Fruit fly (Drosophila melanogaster): Measurements from ENCODE around the gene CG9399.

DNA sequence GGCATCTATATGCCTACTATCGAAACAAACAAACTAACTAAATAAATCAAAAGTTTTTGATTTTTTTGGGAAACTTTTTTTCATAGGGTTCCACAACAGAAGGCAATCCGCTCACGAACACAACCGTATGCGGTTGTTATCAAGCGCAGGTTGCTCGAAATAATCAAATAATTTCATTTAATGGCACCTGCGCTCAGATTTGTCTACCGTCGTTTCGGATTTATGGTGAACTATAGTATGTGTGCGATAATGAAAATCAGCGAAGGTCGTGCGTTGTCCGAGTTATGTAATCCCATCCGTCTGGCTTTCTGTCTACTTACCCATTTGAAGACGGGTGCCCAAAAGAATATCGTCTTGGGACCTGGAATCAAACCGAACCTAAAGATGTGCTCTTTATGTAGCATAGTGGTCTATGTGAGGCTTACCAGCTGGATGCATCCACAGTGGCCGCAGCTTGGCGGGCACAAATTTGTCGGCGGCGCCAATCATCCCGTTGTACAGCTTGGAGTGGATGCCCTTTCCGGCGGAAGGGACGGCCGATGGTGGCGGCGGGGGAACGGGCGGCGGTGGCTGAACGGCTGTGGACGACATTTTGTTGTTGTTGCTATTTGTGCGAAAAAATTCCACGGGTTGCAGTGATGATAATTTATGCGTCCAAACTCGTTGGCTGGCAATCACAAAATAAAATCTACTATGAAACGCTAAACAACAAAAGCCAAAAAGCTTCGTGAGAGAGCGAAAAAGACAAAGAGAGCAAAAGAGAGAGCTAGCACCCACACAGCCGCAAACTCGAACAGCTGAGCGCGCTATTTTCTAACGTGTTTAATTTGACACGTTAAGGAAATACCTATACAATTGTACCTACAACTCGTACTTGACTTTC, 841 bp downstream of the CG9399 start:
- TF ChIP-seq nerfin-2 (GFP tag; IDR thresholded peaks at IDR 0.05; ENCODE audit: partially characterized antibody) (no peak), MTF-1 (GFP tag; optimal IDR thresholded peaks at IDR 0.05; ENCODE audit: borderline replicate concordance) (no peak), CG13624 (GFP tag; optimal IDR thresholded peaks at IDR 0.05) (no peak), CG31224 (GFP tag; IDR thresholded peaks at IDR 0.05) (no peak), CG12942 (GFP tag; optimal IDR thresholded peaks at IDR 0.05) (no peak), Side (GFP tag; optimal IDR thresholded peaks at IDR 0.05) (no peak), Sox102F (GFP tag; optimal IDR thresholded peaks at IDR 0.05) (no peak), CG9727 (GFP tag; optimal IDR thresholded peaks at IDR 0.05) (no peak), wdn (GFP tag; IDR thresholded peaks at IDR 0.05) (no peak), kay (GFP tag; optimal IDR thresholded peaks at IDR 0.05) (no peak), Mad (GFP tag; optimal IDR thresholded peaks at IDR 0.05) (no peak), CG4707 (GFP tag; optimal IDR thresholded peaks at IDR 0.05) (peak; percentile 3), HLH3B (GFP tag; IDR thresholded peaks at IDR 0.05) (no peak)

All from whole organism, embryonic.